Fruit fly (Drosophila melanogaster): Measurements from ENCODE around the gene CG10469.
A peak's percentile ranks its signal among the peaks of the same experiment; 100 is the strongest.

CG10469 gene

DNA sequence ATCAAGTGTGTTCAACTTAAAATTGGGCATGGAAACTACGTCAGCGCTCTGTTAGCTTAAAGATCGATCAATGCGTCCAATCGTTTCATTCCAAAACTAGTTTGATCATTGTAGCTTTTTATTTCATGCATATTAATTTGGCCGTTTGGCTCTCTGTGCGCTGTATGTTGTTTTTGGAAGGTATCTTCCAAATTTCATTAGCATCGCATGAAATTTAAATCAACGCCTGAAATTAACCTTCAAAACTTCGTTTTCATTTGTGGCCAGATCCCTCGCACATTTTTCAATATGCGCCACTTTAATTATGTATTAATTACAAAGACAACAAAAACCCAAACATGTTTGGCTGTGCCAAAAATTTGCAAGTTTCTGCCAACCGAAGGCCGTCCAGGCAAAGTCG, 45.5 kb upstream of the CG10469 start (continued):
- no peak for TF ChIP-seq CG11093 (GFP tag; IDR thresholded peaks at IDR 0.05)
- TF ChIP-seq CG32767 (GFP tag; IDR thresholded peaks at IDR 0.05) = no peak
- no peak for TF ChIP-seq slou (GFP tag; optimal IDR thresholded peaks at IDR 0.05)
- TF ChIP-seq dysf (GFP tag; IDR thresholded peaks at IDR 0.05) = no peak
- TF ChIP-seq rib (GFP tag; IDR thresholded peaks at IDR 0.05) = peak; percentile 51; the same call in 1 of the 2 replicates
- TF ChIP-seq abd-A (tag; optimal IDR thresholded peaks at IDR 0.05) = peak; percentile 62
- no peak for TF ChIP-seq CG9876 (GFP tag; optimal IDR thresholded peaks at IDR 0.05)
- TF ChIP-seq dan (GFP tag; IDR thresholded peaks at IDR 0.05) = no peak
- TF ChIP-seq HLH3B (GFP tag; IDR thresholded peaks at IDR 0.05) = no peak
- TF ChIP-seq fd102C (GFP tag; optimal IDR thresholded peaks at IDR 0.05) = no peak
- no peak for TF ChIP-seq odd (GFP tag; optimal IDR thresholded peaks at IDR 0.05)
- TF ChIP-seq CG10147 (GFP tag; optimal IDR thresholded peaks at IDR 0.05) = no peak
- peak; percentile 76 for TF ChIP-seq vvl (GFP tag; IDR thresholded peaks at IDR 0.05)
- no peak for TF ChIP-seq H2.0 (GFP tag; IDR thresholded peaks at IDR 0.05)
- no peak for TF ChIP-seq kni (GFP tag; optimal IDR thresholded peaks at IDR 0.05)
- TF ChIP-seq Aef1 (GFP tag; IDR thresholded peaks at IDR 0.05) = no peak
- no peak for TF ChIP-seq Doc3 (GFP tag; IDR thresholded peaks at IDR 0.05; ENCODE audit: partially characterized antibody)
- no peak for TF ChIP-seq Dref (GFP tag; IDR thresholded peaks at IDR 0.05)
- no peak for TF ChIP-seq Fer2 (tag; optimal IDR thresholded peaks at IDR 0.05)
- no peak for TF ChIP-seq hb (GFP tag; IDR thresholded peaks at IDR 0.05; ENCODE audit: partially characterized antibody)
- no peak for TF ChIP-seq nau (GFP tag; optimal IDR thresholded peaks at IDR 0.05)
- TF ChIP-seq CG13123 (GFP tag; optimal IDR thresholded peaks at IDR 0.05) = no peak
- TF ChIP-seq HLHmδ (GFP tag; optimal IDR thresholded peaks at IDR 0.05) = no peak
- TF ChIP-seq CG1529 (GFP tag; optimal IDR thresholded peaks at IDR 0.05) = no peak
- no peak for TF ChIP-seq CG17186 (GFP tag; optimal IDR thresholded peaks at IDR 0.05)
- no peak for TF ChIP-seq knrl (GFP tag; IDR thresholded peaks at IDR 0.05; ENCODE audit: partially characterized antibody)

DNA sequence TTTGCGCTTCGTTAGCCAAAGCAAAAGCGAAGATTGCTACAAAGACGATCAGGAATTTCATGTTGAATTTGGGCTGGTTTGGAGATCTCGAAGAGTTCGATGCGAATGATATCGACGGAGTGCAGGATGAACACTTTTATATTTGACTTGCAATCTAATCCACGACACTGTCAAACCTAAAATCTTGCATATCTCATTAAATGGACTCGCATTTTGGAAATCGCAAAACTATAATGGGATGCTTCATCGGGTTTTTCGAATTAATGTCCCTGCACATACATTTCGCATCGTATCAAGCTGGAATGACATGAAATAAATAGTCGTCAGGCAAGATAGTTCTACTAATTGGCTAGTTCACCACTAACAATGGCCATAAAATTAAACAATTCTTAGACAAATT, 44.9 kb upstream of the CG10469 start, which contains the start of gene Lcp65Ae:
TSS of gene Lcp65Ae (minus strand) at position 101 of the 400 bp plus-strand sequence.
- TF ChIP-seq CG12299 (tag; optimal IDR thresholded peaks at IDR 0.05) (no peak), Vsx1 (GFP tag; optimal IDR thresholded peaks at IDR 0.05) (no peak), CG32532 (GFP tag; IDR thresholded peaks at IDR 0.05) (no peak), croc (GFP tag; conservative IDR thresholded peaks at IDR 0.05) (no peak)

DNA sequence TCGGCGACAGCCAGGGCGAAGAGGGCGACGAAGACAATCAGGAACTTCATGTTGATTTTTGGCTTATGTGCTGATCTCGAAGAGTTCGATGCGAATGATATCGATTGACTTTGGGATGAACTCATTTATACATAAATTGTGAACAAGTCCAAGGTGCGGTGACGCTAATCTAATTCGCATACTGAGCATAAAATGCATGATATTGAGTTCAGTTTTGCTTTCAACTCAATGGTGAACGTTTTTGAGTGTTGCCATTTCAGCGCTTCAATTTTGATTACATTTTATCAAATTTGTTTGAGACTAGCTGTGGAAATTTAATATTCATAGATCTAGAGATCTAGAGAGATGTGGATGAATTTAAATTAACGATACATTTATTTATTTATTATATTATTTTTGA, 43.6 kb upstream of the CG10469 start, which contains the start of gene Lcp65Af:
TSS of gene Lcp65Af (minus strand) at position 101 of the 400 bp plus-strand sequence.
- no peak for TF ChIP-seq bbx (GFP tag; IDR thresholded peaks at IDR 0.05; ENCODE audit: partially characterized antibody)
- no peak for TF ChIP-seq Poxn (GFP tag; IDR thresholded peaks at IDR 0.05)
- TF ChIP-seq lov (optimal IDR thresholded peaks at IDR 0.05) = no peak
- no peak for TF ChIP-seq lov (GFP tag; IDR thresholded peaks at IDR 0.05)
- TF ChIP-seq pfk (GFP tag; optimal IDR thresholded peaks at IDR 0.05) = no peak
- no peak for TF ChIP-seq otp (GFP tag; IDR thresholded peaks at IDR 0.05)
- TF ChIP-seq Neu2 (GFP tag; optimal IDR thresholded peaks at IDR 0.05; ENCODE audit: borderline replicate concordance) = no peak
- no peak for TF ChIP-seq CG30403 (GFP tag; optimal IDR thresholded peaks at IDR 0.05)

- TF ChIP-seq CoRest (tag; optimal IDR thresholded peaks at IDR 0.05) (no peak), kni (GFP tag; optimal IDR thresholded peaks at IDR 0.05) (no peak), ranshi (GFP tag; IDR thresholded peaks at IDR 0.05) (no peak), slou (GFP tag; optimal IDR thresholded peaks at IDR 0.05) (no peak), pum (GFP tag; optimal IDR thresholded peaks at IDR 0.05) (no peak), CG12659 (GFP tag; optimal IDR thresholded peaks at IDR 0.05) (no peak), B-H2 (GFP tag; optimal IDR thresholded peaks at IDR 0.05) (no peak), Abd-B (GFP tag; optimal IDR thresholded peaks at IDR 0.05) (no peak), Dek (tag; optimal IDR thresholded peaks at IDR 0.05) (no peak), Atf6 (GFP tag; IDR thresholded peaks at IDR 0.05) (no peak), CG3847 (GFP tag; IDR thresholded peaks at IDR 0.05) (no peak), Atf3 (GFP tag; optimal IDR thresholded peaks at IDR 0.05) (no peak), CTCF (GFP tag; optimal IDR thresholded peaks at IDR 0.05) (no peak)
These were observed 42.1 kb upstream of the CG10469 start, which contains the start of gene Lcp65Ag1 for dm6 chr3L:6135174-6135573. Gene Lcp65Ag1, minus strand, starts transcription at chr3L:6135274.
